Fruit fly (Drosophila melanogaster) whole organism, embryonic: ENCODE measurements around the gene nst.

Experiments
- Atf6 ChIP-seq: fragments of 200-800 bp; sonication (Bioruptor generic); IDR thresholded peaks from 2 replicates; pipeline ENCODE4 v1.3.6; 2022; ENCODE audit warnings: missing biosample characterization, missing genetic modification characterization
- CG11093 ChIP-seq: fragments of 200-800 bp; sonication (Bioruptor generic); IDR thresholded peaks from 3 replicates; pipeline ENCODE4 v1.3.6; 2022; ENCODE audit warnings: missing biosample characterization, missing genetic modification characterization
- CG11456 ChIP-seq: fragments of 200-800 bp; sonication (Bioruptor generic); IDR thresholded peaks from 3 replicates; pipeline ENCODE4 v1.3.6; 2022; ENCODE audit warnings: missing biosample characterization, missing genetic modification characterization
- CG11695 ChIP-seq: fragments of 200-800 bp; sonication (Bioruptor generic); IDR thresholded peaks from 3 replicates; pipeline ENCODE4 v1.3.6; 2022; ENCODE audit warnings: missing biosample characterization, missing genetic modification characterization
- CG12769 ChIP-seq: fragments of 200-800 bp; sonication (Bioruptor generic); optimal IDR thresholded peaks from 2 replicates; lab custom pipeline; 2019; ENCODE audit warnings: missing biosample characterization, mild to moderate bottlenecking, missing genetic modification characterization, moderate library complexity
- CG13296 ChIP-seq: fragments of 200-800 bp; sonication (Bioruptor generic); optimal IDR thresholded peaks from 3 replicates; lab custom pipeline; 2018; ENCODE audit warnings: missing biosample characterization, mild to moderate bottlenecking, missing genetic modification characterization
- CG13424 ChIP-seq: fragments of 200-800 bp; sonication (Bioruptor generic); optimal IDR thresholded peaks from 2 replicates; lab custom pipeline; 2019; ENCODE audit warnings: missing biosample characterization, mild to moderate bottlenecking, missing genetic modification characterization, moderate library complexity
- CG15479 ChIP-seq: fragments of 200-800 bp; sonication (Bioruptor generic); optimal IDR thresholded peaks from 3 replicates; lab custom pipeline; 2019; ENCODE audit warnings: missing biosample characterization, mild to moderate bottlenecking, missing genetic modification characterization, moderate library complexity
- CG17829 ChIP-seq: fragments of 200-800 bp; optimal IDR thresholded peaks from 2 replicates; lab custom pipeline; 2019; ENCODE audit warnings: missing biosample characterization, mild to moderate bottlenecking, missing genetic modification characterization, moderate library complexity
- CG18262 ChIP-seq: fragments of 200-800 bp; optimal IDR thresholded peaks from 3 replicates; lab custom pipeline; 2019; ENCODE audit warnings: missing biosample characterization, mild to moderate bottlenecking, missing genetic modification characterization, moderate library complexity
- CG18764 ChIP-seq: fragments of 200-800 bp; sonication (Bioruptor generic); optimal IDR thresholded peaks from 3 replicates; lab custom pipeline; 2016; ENCODE audit warnings: missing biosample characterization, missing genetic modification characterization
- CG2712 ChIP-seq: fragments of 200-800 bp; optimal IDR thresholded peaks from 3 replicates; lab custom pipeline; 2019; ENCODE audit warnings: missing biosample characterization, mild to moderate bottlenecking, missing genetic modification characterization, moderate library complexity
- CG2889 ChIP-seq: fragments of 200-800 bp; sonication (Bioruptor generic); IDR thresholded peaks from 3 replicates; pipeline ENCODE4 v1.3.6; 2022; ENCODE audit warnings: missing biosample characterization, missing genetic modification characterization
- CG3065 ChIP-seq: fragments of 200-800 bp; sonication (Bioruptor generic); optimal IDR thresholded peaks from 2 replicates; lab custom pipeline; 2016; ENCODE audit warnings: missing biosample characterization, missing genetic modification characterization
- CG3407 ChIP-seq: fragments of 200-800 bp; sonication (Bioruptor generic); optimal IDR thresholded peaks from 2 replicates; lab custom pipeline; 2018; ENCODE audit warnings: missing biosample characterization, mild to moderate bottlenecking, missing genetic modification characterization
- CG4730 ChIP-seq: fragments of 200-800 bp; sonication (Bioruptor generic); IDR thresholded peaks from 2 replicates; pipeline ENCODE4 v1.3.6; 2022; ENCODE audit warnings: missing biosample characterization, missing genetic modification characterization
- CG5180 ChIP-seq: fragments of 200-800 bp; sonication (Bioruptor generic); optimal IDR thresholded peaks from 3 replicates; lab custom pipeline; 2017; ENCODE audit warnings: missing biosample characterization, missing genetic modification characterization, mild to moderate bottlenecking, moderate library complexity, missing genetic modification reagents
- CG7357 ChIP-seq: fragments of 200-800 bp; sonication (Bioruptor generic); IDR thresholded peaks from 3 replicates; pipeline ENCODE4 v1.3.6; 2022; ENCODE audit warnings: missing biosample characterization, missing genetic modification characterization
- CG8089 ChIP-seq: fragments of 200-800 bp; sonication (Bioruptor generic); optimal IDR thresholded peaks from 3 replicates; lab custom pipeline; 2016; ENCODE audit warnings: missing biosample characterization, missing genetic modification characterization
- CG8281 ChIP-seq: fragments of 200-800 bp; sonication (Bioruptor generic); optimal IDR thresholded peaks from 2 replicates; lab custom pipeline; 2018; ENCODE audit warnings: missing biosample characterization, mild to moderate bottlenecking, missing genetic modification characterization, moderate library complexity
- CG8290 ChIP-seq, 3 experiments: fragments of 200-800 bp; sonication (Bioruptor generic); optimal IDR thresholded peaks; 2 replicates each; lab custom pipeline; 2016 to 2019; ENCODE audit warnings: missing biosample characterization in 3 of 3, missing genetic modification characterization in 3 of 3, mild to moderate bottlenecking in 2 of 3, moderate library complexity in 1 of 3
- CG8944 ChIP-seq: fragments of 200-800 bp; sonication (Bioruptor generic); optimal IDR thresholded peaks from 3 replicates; lab custom pipeline; 2016; ENCODE audit warnings: missing biosample characterization, missing genetic modification characterization
- CG9215 ChIP-seq: fragments of 200-800 bp; sonication (Bioruptor generic); IDR thresholded peaks from 2 replicates; pipeline ENCODE4 v1.3.6; 2022; ENCODE audit warnings: missing biosample characterization, missing genetic modification characterization
- CG9876 ChIP-seq: fragments of 200-800 bp; sonication (Bioruptor generic); optimal IDR thresholded peaks from 2 replicates; lab custom pipeline; 2016; ENCODE audit warnings: missing biosample characterization, missing genetic modification characterization
- Camta ChIP-seq: fragments of 200-800 bp; sonication (Bioruptor generic); optimal IDR thresholded peaks from 2 replicates; lab custom pipeline; 2016; ENCODE audit warnings: missing biosample characterization, missing genetic modification characterization
- CoRest ChIP-seq: fragments of 200-800 bp; sonication (Bioruptor generic); optimal IDR thresholded peaks from 3 replicates; lab custom pipeline; 2018; ENCODE audit warnings: missing biosample characterization, mild to moderate bottlenecking, missing genetic modification characterization, moderate library complexity
- Dek ChIP-seq: fragments of 200-800 bp; sonication (Bioruptor generic); optimal IDR thresholded peaks from 3 replicates; lab custom pipeline; 2019; ENCODE audit warnings: missing biosample characterization, mild to moderate bottlenecking, missing genetic modification characterization, moderate library complexity
- Hey ChIP-seq: fragments of 200-800 bp; sonication (Bioruptor generic); optimal IDR thresholded peaks from 3 replicates; lab custom pipeline; 2018; ENCODE audit warnings: missing biosample characterization, mild to moderate bottlenecking, missing genetic modification characterization
- Hr3 ChIP-seq: fragments of 200-800 bp; sonication (Bioruptor generic); optimal IDR thresholded peaks from 3 replicates; lab custom pipeline; 2016; ENCODE audit warnings: missing biosample characterization, missing genetic modification characterization
- Jarid2 ChIP-seq: fragments of 200-800 bp; sonication (Bioruptor generic); optimal IDR thresholded peaks from 3 replicates; lab custom pipeline; 2017; ENCODE audit warnings: mild to moderate bottlenecking, missing biosample characterization, missing genetic modification reagents, missing genetic modification characterization
- MESR4 ChIP-seq: fragments of 200-800 bp; sonication (Bioruptor generic); optimal IDR thresholded peaks from 2 replicates; lab custom pipeline; 2018; ENCODE audit warnings: missing biosample characterization, mild to moderate bottlenecking, missing genetic modification characterization, moderate library complexity
- Neu2 ChIP-seq: fragments of 200-800 bp; sonication (Bioruptor generic); optimal IDR thresholded peaks from 3 replicates; lab custom pipeline; 2016; ENCODE audit warnings: missing biosample characterization, missing genetic modification characterization, borderline replicate concordance
- Nf-YB ChIP-seq: fragments of 200-800 bp; sonication (Bioruptor generic); optimal IDR thresholded peaks from 3 replicates; lab custom pipeline; 2019; ENCODE audit warnings: missing biosample characterization, mild to moderate bottlenecking, missing genetic modification characterization, moderate library complexity
- Poxn ChIP-seq: fragments of 200-800 bp; sonication (Bioruptor generic); IDR thresholded peaks from 2 replicates; pipeline ENCODE4 v1.3.6; 2022; ENCODE audit warnings: missing biosample characterization, missing genetic modification characterization
- Vsx1 ChIP-seq: fragments of 200-800 bp; sonication (Bioruptor generic); optimal IDR thresholded peaks from 2 replicates; lab custom pipeline; 2017; ENCODE audit warnings: missing biosample characterization, mild to moderate bottlenecking, missing genetic modification characterization, missing genetic modification reagents
- aop ChIP-seq: fragments of 200-800 bp; sonication (Bioruptor generic); IDR thresholded peaks from 2 replicates; pipeline ENCODE4 v1.3.6; 2022; ENCODE audit warnings: missing biosample characterization, missing genetic modification characterization
- az2 ChIP-seq: fragments of 200-800 bp; sonication (Bioruptor generic); optimal IDR thresholded peaks from 3 replicates; lab custom pipeline; 2016; ENCODE audit warnings: missing biosample characterization, missing genetic modification characterization
- ci ChIP-seq: fragments of 200-800 bp; sonication (Bioruptor generic); IDR thresholded peaks from 3 replicates; pipeline ENCODE4 v1.3.6; 2022; ENCODE audit warnings: missing biosample characterization, missing genetic modification characterization
- ftz-f1 ChIP-seq: fragments of 200-800 bp; sonication (Bioruptor generic); optimal IDR thresholded peaks from 2 replicates; lab custom pipeline; 2016; ENCODE audit warnings: missing biosample characterization, missing genetic modification characterization
- grau ChIP-seq: fragments of 200-800 bp; optimal IDR thresholded peaks from 3 replicates; lab custom pipeline; 2019; ENCODE audit warnings: missing biosample characterization, mild to moderate bottlenecking, missing genetic modification characterization, moderate library complexity
- kah ChIP-seq: fragments of 200-800 bp; sonication (Bioruptor generic); optimal IDR thresholded peaks from 2 replicates; lab custom pipeline; 2018; ENCODE audit warnings: missing biosample characterization, mild to moderate bottlenecking, missing genetic modification characterization
- mld ChIP-seq: fragments of 200-800 bp; sonication (Bioruptor generic); IDR thresholded peaks from 3 replicates; pipeline ENCODE4 v1.3.6; 2022; ENCODE audit warnings: missing biosample characterization, missing genetic modification characterization; ENCODE audit not compliant: partially characterized antibody
- nau ChIP-seq: fragments of 200-800 bp; sonication (Bioruptor generic); optimal IDR thresholded peaks from 3 replicates; lab custom pipeline; 2017; ENCODE audit warnings: missing biosample characterization, mild to moderate bottlenecking, missing genetic modification characterization, missing genetic modification reagents
- odd ChIP-seq: fragments of 200-800 bp; sonication (Bioruptor generic); optimal IDR thresholded peaks from 2 replicates; lab custom pipeline; 2017; ENCODE audit warnings: missing biosample characterization, mild to moderate bottlenecking, missing genetic modification characterization
- otp ChIP-seq: fragments of 200-800 bp; sonication (Bioruptor generic); IDR thresholded peaks from 3 replicates; pipeline ENCODE4, ENCODE4 v1.3.6; 2022; ENCODE audit warnings: missing biosample characterization, missing genetic modification characterization
- p53 ChIP-seq: fragments of 200-800 bp; sonication (Bioruptor generic); optimal IDR thresholded peaks from 2 replicates; lab custom pipeline; 2016; ENCODE audit warnings: missing biosample characterization, missing genetic modification characterization
- schlank ChIP-seq: fragments of 200-800 bp; sonication (Bioruptor generic); optimal IDR thresholded peaks from 2 replicates; lab custom pipeline; 2018; ENCODE audit warnings: missing biosample characterization, mild to moderate bottlenecking, missing genetic modification characterization
- sqz ChIP-seq: fragments of 200-800 bp; sonication (Bioruptor generic); optimal IDR thresholded peaks from 3 replicates; lab custom pipeline; 2018; ENCODE audit warnings: missing biosample characterization, mild to moderate bottlenecking, missing genetic modification characterization
- ssp ChIP-seq: fragments of 200-800 bp; sonication (Bioruptor generic); IDR thresholded peaks from 2 replicates; pipeline ENCODE4 v1.3.6; 2022; ENCODE audit warnings: missing biosample characterization, missing genetic modification characterization
- toy ChIP-seq: fragments of 200-800 bp; sonication (Bioruptor generic); IDR thresholded peaks from 2 replicates; pipeline ENCODE4 v1.3.6; 2022; ENCODE audit warnings: missing biosample characterization, missing genetic modification characterization

The nst gene

dm6 chr3L:12514762-12515215 lies 15.2 kb downstream of the nst start, which contains the start of the genes sti and tral (continued):
- TF ChIP-seq CG2889 (GFP tag; lab: Robert Waterston, UW) (peak; percentile 78), Dek (tag; lab: Kevin White, UChicago) (peak; percentile 83), Neu2 (GFP tag; lab: Kevin White, UChicago) (peak; percentile 69), grau (tag; lab: Kevin White, UChicago) (peak; percentile 80), CG12769 (peak; percentile 87), CG3407 (peak; percentile 82), CG11456 (GFP tag; lab: Robert Waterston, UW) (peak; percentile 93), schlank (tag; lab: Kevin White, UChicago) (peak; percentile 72), Camta (GFP tag; lab: Kevin White, UChicago) (peak; percentile 91), ssp (peak; percentile 70), CG13424 (tag; lab: Kevin White, UChicago) (peak; percentile 88), aop (GFP tag; lab: Robert Waterston, UW) (0 out of 2 replicates have a peak, but pooled peaks have one; percentile 20), CG4730 (GFP tag; lab: Robert Waterston, UW) (peak; percentile 74), CoRest (tag; lab: Kevin White, UChicago) (peak; percentile 89), CG8290 (GFP tag; optimal IDR thresholded peaks at IDR 0.05; lab: Kevin White, UChicago) (peak; percentile 84), CG8290 (tag; optimal IDR thresholded peaks at IDR 0.05; lab: Kevin White, UChicago) (peak; percentile 54 to 75), CG7357 (GFP tag; lab: Robert Waterston, UW) (peak; percentile 65; the same call in 2 of the 3 replicates), CG5180 (no peak), mld (GFP tag; lab: Robert Waterston, UW) (no peak), CG11695 (peak; percentile 68; the same call in 2 of the 3 replicates), Hey (tag; lab: Kevin White, UChicago) (peak; percentile 58), MESR4 (peak; percentile 86), Nf-YB (peak; percentile 58), ci (GFP tag; lab: Robert Waterston, UW) (peak; percentile 89), CG13296 (peak; percentile 72), toy (no peak), CG18262 (tag; lab: Kevin White, UChicago) (peak; percentile 79), Atf6 (GFP tag; lab: Robert Waterston, UW) (peak; percentile 85), CG8281 (peak; percentile 48), CG11093 (GFP tag; lab: Robert Waterston, UW) (peak; percentile 82), p53 (GFP tag; lab: Kevin White, UChicago) (peak; percentile 88), Poxn (GFP tag; lab: Robert Waterston, UW) (peak; percentile 76), sqz (GFP tag; lab: Kevin White, UChicago) (peak; percentile 79), CG9876 (GFP tag; lab: Kevin White, UChicago) (peak; percentile 91), ftz-f1 (peak; percentile 75), CG15479 (GFP tag; lab: Kevin White, UChicago) (peak; percentile 43), CG2712 (peak; percentile 84), otp (GFP tag; lab: Robert Waterston, UW) (peak; percentile 77; the same call in 1 of the 3 replicates), Hr3 (GFP tag; lab: Kevin White, UChicago) (peak; percentile 94), CG17829 (tag; lab: Kevin White, UChicago) (peak; percentile 91), odd (GFP tag; lab: Kevin White, UChicago) (peak; percentile 59), CG18764 (GFP tag; lab: Kevin White, UChicago) (peak; percentile 77), CG8089 (peak; percentile 89), CG3065 (GFP tag; lab: Kevin White, UChicago) (peak; percentile 64), CG8944 (GFP tag; lab: Kevin White, UChicago) (peak; percentile 95), CG9215 (GFP tag; lab: Robert Waterston, UW) (peak; percentile 90), az2 (peak; percentile 89), Vsx1 (GFP tag; lab: Kevin White, UChicago) (no peak), kah (GFP tag; lab: Kevin White, UChicago) (peak; percentile 36), Jarid2 (peak; percentile 44), nau (GFP tag; lab: Kevin White, UChicago) (no peak)
